Worm (Caenorhabditis elegans) whole organism, L3 larva: ENCODE results near the gene F19B6.3.

Experiments
- ZK546.5 ChIP-seq: sonication (generic microtip); optimal IDR thresholded peaks from 2 replicates; lab custom pipeline; 2017; ENCODE audit warnings: missing biosample characterization, missing genetic modification characterization
- lin-15B ChIP-seq: fragments of 150-350 bp; optimal IDR thresholded peaks from 2 replicates; lab custom pipeline; 2014; ENCODE audit warnings: missing biosample characterization, missing genetic modification characterization
- nfya-1 ChIP-seq: sonication (generic microtip); optimal IDR thresholded peaks from 2 replicates; lab custom pipeline; 2017; ENCODE audit warnings: missing genetic modification characterization, mild to moderate bottlenecking, missing compliant biosample characterization, antibody characterized with exemption, moderate library complexity; ENCODE audit not compliant: insufficient read depth
- nhr-28 ChIP-seq: fragments of 150-350 bp; optimal IDR thresholded peaks from 2 replicates; lab custom pipeline; 2014; ENCODE audit warnings: missing biosample characterization, missing genetic modification characterization
- pha-4 ChIP-seq: fragments of 150-350 bp; optimal IDR thresholded peaks from 2 replicates; lab custom pipeline; 2014; ENCODE audit warnings: missing biosample characterization, missing genetic modification reagents, missing genetic modification characterization
- snpc-4 ChIP-seq: fragments of 150-350 bp; optimal IDR thresholded peaks from 2 replicates; lab custom pipeline; 2014; ENCODE audit warnings: missing biosample characterization, missing genetic modification characterization
- zag-1 ChIP-seq: fragments of 150-350 bp; optimal IDR thresholded peaks from 2 replicates; lab custom pipeline; 2014; ENCODE audit warnings: missing biosample characterization, missing genetic modification characterization

DNA sequence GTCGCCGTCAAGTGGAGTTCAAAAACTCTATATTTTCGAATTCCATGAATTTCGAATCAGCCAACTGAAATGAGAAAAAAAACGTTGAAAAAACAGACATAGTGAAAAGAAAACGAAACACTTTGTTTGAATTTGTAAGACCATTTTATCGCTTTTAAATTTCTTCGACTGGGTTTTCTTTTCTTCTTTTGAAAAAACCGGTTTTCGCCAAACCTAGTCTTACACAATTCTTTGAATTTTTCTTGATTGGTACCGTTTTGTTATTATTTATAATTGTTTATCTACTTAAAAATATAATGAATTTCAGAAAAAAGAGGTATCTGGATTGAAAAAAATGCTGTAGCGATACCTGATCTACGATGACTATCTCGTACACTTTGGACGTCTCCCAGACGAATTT lies 22.6 kb downstream of the F19B6.3 start, which contains the start of gene best-22:
- TF ChIP-seq ZK546.5 (tag; lab: Kevin White, UChicago) (no peak), nhr-28 (no peak), nfya-1 (tag; lab: Kevin White, UChicago) (no peak), zag-1 (tag; lab: Kevin White, UChicago) (no peak), pha-4 (tag; lab: Kevin White, UChicago) (no peak), snpc-4 (tag; lab: Kevin White, UChicago) (no peak), lin-15B (tag; lab: Kevin White, UChicago) (no peak)
